Worm (Caenorhabditis elegans) whole organism, mixed stage, embryonic: ENCODE results near the gene C17G10.10.

Experiments used
- blmp-1 ChIP-seq: fragments of 150-350 bp; optimal IDR thresholded peaks from 2 replicates; lab custom pipeline; 2014; ENCODE audit warnings: missing biosample characterization, missing genetic modification characterization
- lsy-2 ChIP-seq: fragments of 150-350 bp; optimal IDR thresholded peaks from 2 replicates; lab custom pipeline; 2014; ENCODE audit warnings: missing biosample characterization, missing genetic modification characterization
- nhr-237 ChIP-seq: fragments of 150-350 bp; optimal IDR thresholded peaks from 2 replicates; lab custom pipeline; 2014; ENCODE audit warnings: missing biosample characterization, missing genetic modification characterization
- snpc-4 ChIP-seq: fragments of 150-350 bp; optimal IDR thresholded peaks from 2 replicates; lab custom pipeline; 2014; ENCODE audit warnings: missing biosample characterization, missing genetic modification characterization
- unc-62 ChIP-seq: fragments of 150-350 bp; optimal IDR thresholded peaks from 2 replicates; lab custom pipeline; 2014; ENCODE audit warnings: missing biosample characterization, missing genetic modification reagents, missing genetic modification characterization

ce11 chrII:5603194-5603593 is 4.0 kb upstream of the C17G10.10 start, which contains the start of gene C17G10.6:
- no peak for TF ChIP-seq unc-62 (GFP tag; lab: Kevin White, UChicago)
- TF ChIP-seq snpc-4 (tag; lab: Kevin White, UChicago) = no peak
- TF ChIP-seq blmp-1 = no peak
- no peak for TF ChIP-seq lsy-2 (tag; lab: Kevin White, UChicago)
- TF ChIP-seq nhr-237 = no peak
